In genomic region chrII:3786538-3786937, ce11 we compare ENCODE assay signal across 4 worm cellular contexts.
A peak's percentile ranks its signal among the peaks of the same experiment; 100 is the strongest.
TF ChIP-seq lines count a peak whose summit lies in the region.

No protein-coding gene starts in this region.

TF ChIP-seq in whole organism, L1 larva, 84 proteins besides CTCF, POLR2A, EP300 and RAD21 (continued from another document):
- no peak for TF ChIP-seq nhr-11 (tag; optimal IDR thresholded peaks at IDR 0.05; lab: Kevin White, UChicago)
- TF ChIP-seq efl-1 (optimal IDR thresholded peaks at IDR 0.05; lab: Kevin White, UChicago), result no peak
- TF ChIP-seq efl-1 (GFP tag; optimal IDR thresholded peaks at IDR 0.05 in 1 of 2; lab: Kevin White, UChicago), result peak in 1 of 2 experiments; percentile 84
- no peak for TF ChIP-seq unc-30 (tag; optimal IDR thresholded peaks at IDR 0.05; lab: Kevin White, UChicago)
- TF ChIP-seq unc-62 (GFP tag; optimal IDR thresholded peaks at IDR 0.05; lab: Kevin White, UChicago), result no peak
- TF ChIP-seq hpl-2 (GFP tag; optimal IDR thresholded peaks at IDR 0.05; lab: Kevin White, UChicago), result no peak
- TF ChIP-seq fkh-8 (tag; optimal IDR thresholded peaks at IDR 0.05; lab: Kevin White, UChicago), result peak; percentile 9
- no peak for TF ChIP-seq ceh-88 (GFP tag; IDR thresholded peaks at IDR 0.05; lab: Robert Waterston, UW)
- no peak for TF ChIP-seq sptf-1 (tag; optimal IDR thresholded peaks at IDR 0.05; lab: Kevin White, UChicago)
- TF ChIP-seq pqm-1 (tag; optimal IDR thresholded peaks at IDR 0.05; lab: Kevin White, UChicago), result peak; percentile 99
- peak in 1 of 2 experiments; percentile 58 for TF ChIP-seq lsy-2 (tag; optimal IDR thresholded peaks at IDR 0.05; lab: Kevin White, UChicago)
- peak; percentile 4 for TF ChIP-seq fos-1 (tag; optimal IDR thresholded peaks at IDR 0.05; lab: Kevin White, UChicago)
- peak; percentile 51 for TF ChIP-seq nhr-20 (tag; optimal IDR thresholded peaks at IDR 0.05; lab: Kevin White, UChicago)
- no peak for TF ChIP-seq dpl-1 (GFP tag; optimal IDR thresholded peaks at IDR 0.05; lab: Kevin White, UChicago)
- no peak for TF ChIP-seq blmp-1 (tag; optimal IDR thresholded peaks at IDR 0.05; lab: Kevin White, UChicago)
- peak; percentile 47 for TF ChIP-seq nhr-90 (tag; optimal IDR thresholded peaks at IDR 0.05; lab: Kevin White, UChicago; ENCODE audit: poor library complexity)
- no peak for TF ChIP-seq ceh-90 (tag; optimal IDR thresholded peaks at IDR 0.05; lab: Kevin White, UChicago)
- TF ChIP-seq lin-14 (GFP tag; optimal IDR thresholded peaks at IDR 0.05; lab: Kevin White, UChicago), result no peak
- peak; percentile 91 for TF ChIP-seq tlp-1 (tag; optimal IDR thresholded peaks at IDR 0.05; lab: Kevin White, UChicago)
- TF ChIP-seq dsc-1 (tag; optimal IDR thresholded peaks at IDR 0.05; lab: Kevin White, UChicago), result no peak
- TF ChIP-seq ztf-11 (tag; optimal IDR thresholded peaks at IDR 0.05; lab: Kevin White, UChicago), result no peak
- TF ChIP-seq elt-2 (tag; optimal IDR thresholded peaks at IDR 0.05; lab: Kevin White, UChicago), result peak; percentile 100
- no peak for TF ChIP-seq C34B4.2 (tag; optimal IDR thresholded peaks at IDR 0.05; lab: Kevin White, UChicago)
- TF ChIP-seq alr-1 (tag; optimal IDR thresholded peaks at IDR 0.05; lab: Kevin White, UChicago; ENCODE audit: borderline replicate concordance), result no peak

TF ChIP-seq in whole organism, L2 larva, 48 proteins besides CTCF, POLR2A, EP300 and RAD21 (continued from another document):
- TF ChIP-seq skn-1 (tag; optimal IDR thresholded peaks at IDR 0.05; lab: Kevin White, UChicago), result peak; percentile 93
- TF ChIP-seq ceh-16 (tag; optimal IDR thresholded peaks at IDR 0.05; lab: Kevin White, UChicago), result no peak
- TF ChIP-seq C34F6.9 (tag; optimal IDR thresholded peaks at IDR 0.05; lab: Kevin White, UChicago), result no peak
- TF ChIP-seq nhr-23 (tag; optimal IDR thresholded peaks at IDR 0.05; lab: Kevin White, UChicago), result no peak
- no peak for TF ChIP-seq nhr-10 (tag; optimal IDR thresholded peaks at IDR 0.05; lab: Kevin White, UChicago)
- no peak for TF ChIP-seq R02D3.7 (tag; optimal IDR thresholded peaks at IDR 0.05; lab: Kevin White, UChicago)
- TF ChIP-seq egl-27 (tag; optimal IDR thresholded peaks at IDR 0.05; lab: Kevin White, UChicago), result peak; percentile 80
- no peak for TF ChIP-seq lsy-2 (tag; optimal IDR thresholded peaks at IDR 0.05; lab: Kevin White, UChicago)
- no peak for TF ChIP-seq mbf-1 (tag; optimal IDR thresholded peaks at IDR 0.05; lab: Kevin White, UChicago)
- TF ChIP-seq nhr-25 (tag; optimal IDR thresholded peaks at IDR 0.05; lab: Kevin White, UChicago), result no peak
- no peak for TF ChIP-seq dmd-4 (tag; optimal IDR thresholded peaks at IDR 0.05; lab: Kevin White, UChicago)
- TF ChIP-seq mdl-1 (tag; optimal IDR thresholded peaks at IDR 0.05; lab: Kevin White, UChicago), result no peak
- TF ChIP-seq F13H6.1 (tag; optimal IDR thresholded peaks at IDR 0.05; lab: Kevin White, UChicago), result no peak
- peak; percentile 78 for TF ChIP-seq crh-2 (tag; optimal IDR thresholded peaks at IDR 0.05; lab: Kevin White, UChicago)
- no peak for TF ChIP-seq ztf-1 (GFP tag; conservative IDR thresholded peaks at IDR 0.05; lab: Robert Waterston, UW)
- no peak for TF ChIP-seq ztf-4 (tag; optimal IDR thresholded peaks at IDR 0.05; lab: Kevin White, UChicago)
- no peak for TF ChIP-seq nhr-77 (tag; optimal IDR thresholded peaks at IDR 0.05; lab: Kevin White, UChicago)

TF ChIP-seq in whole organism, L3 larva, 47 proteins besides CTCF, POLR2A, EP300 and RAD21 (continued from another document):
- TF ChIP-seq nhr-43 (tag; optimal IDR thresholded peaks at IDR 0.05; lab: Kevin White, UChicago; ENCODE audit: poor library complexity, severe bottlenecking) (no peak), nfya-1 (tag; optimal IDR thresholded peaks at IDR 0.05; lab: Kevin White, UChicago; ENCODE audit: insufficient read depth) (no peak), mml-1 (tag; optimal IDR thresholded peaks at IDR 0.05; lab: Kevin White, UChicago) (no peak)

TF ChIP-seq in whole organism, L4 larva, 104 proteins besides CTCF, POLR2A, EP300 and RAD21 (continued from another document):
- no peak for TF ChIP-seq D1046.2 (GFP tag; IDR thresholded peaks at IDR 0.05; lab: Robert Waterston, UW)
- TF ChIP-seq nhr-6 (tag; optimal IDR thresholded peaks at IDR 0.05; lab: Kevin White, UChicago), result peak; percentile 100
- no peak for TF ChIP-seq R02D3.7 (tag; optimal IDR thresholded peaks at IDR 0.05; lab: Kevin White, UChicago)
- TF ChIP-seq mxl-2 (GFP tag; conservative IDR thresholded peaks at IDR 0.05; lab: Robert Waterston, UW), result no peak
- TF ChIP-seq ceh-82 (tag; optimal IDR thresholded peaks at IDR 0.05; lab: Kevin White, UChicago), result no peak
- TF ChIP-seq nhr-25 (tag; optimal IDR thresholded peaks at IDR 0.05; lab: Kevin White, UChicago; ENCODE audit: borderline replicate concordance, insufficient read depth), result no peak
- no peak for TF ChIP-seq lin-39 (tag; optimal IDR thresholded peaks at IDR 0.05; lab: Kevin White, UChicago)
- TF ChIP-seq ceh-20 (GFP tag; IDR thresholded peaks at IDR 0.05; lab: Robert Waterston, UW), result peak; percentile 80
- no peak for TF ChIP-seq lsy-2 (tag; optimal IDR thresholded peaks at IDR 0.05; lab: Kevin White, UChicago)
- TF ChIP-seq ctbp-1 (GFP tag; IDR thresholded peaks at IDR 0.05; lab: Robert Waterston, UW), result no peak
- no peak for TF ChIP-seq aly-2 (tag; optimal IDR thresholded peaks at IDR 0.05; lab: Kevin White, UChicago)
- no peak for TF ChIP-seq set-16 (GFP tag; IDR thresholded peaks at IDR 0.05; lab: Robert Waterston, UW)
- TF ChIP-seq unc-130 (GFP tag; optimal IDR thresholded peaks at IDR 0.05; lab: Kevin White, UChicago), result no peak
- TF ChIP-seq php-3 (GFP tag; IDR thresholded peaks at IDR 0.05; lab: Robert Waterston, UW), result peak; percentile 100
- TF ChIP-seq nhr-102 (tag; optimal IDR thresholded peaks at IDR 0.05; lab: Kevin White, UChicago), result no peak
- TF ChIP-seq Y48G9A.11 (GFP tag; IDR thresholded peaks at IDR 0.05; lab: Robert Waterston, UW), result no peak
- TF ChIP-seq dve-1 (tag; optimal IDR thresholded peaks at IDR 0.05; lab: Kevin White, UChicago; ENCODE audit: insufficient read depth), result no peak
- peak in 1 of 2 experiments; percentile 53 for TF ChIP-seq mdl-1 (tag; optimal IDR thresholded peaks at IDR 0.05; lab: Kevin White, UChicago)
- TF ChIP-seq hlh-11 (tag; optimal IDR thresholded peaks at IDR 0.05; lab: Kevin White, UChicago), result peak; percentile 79
- peak; percentile 96 for TF ChIP-seq tra-1 (GFP tag; IDR thresholded peaks at IDR 0.05; lab: Robert Waterston, UW)
- TF ChIP-seq nhr-77 (tag; optimal IDR thresholded peaks at IDR 0.05; lab: Kevin White, UChicago), result peak; percentile 97
- TF ChIP-seq daf-16 (GFP tag; optimal IDR thresholded peaks at IDR 0.05; lab: Kevin White, UChicago), result peak in 1 of 2 experiments; percentile 23
- peak; percentile 96 for TF ChIP-seq daf-16 (tag; optimal IDR thresholded peaks at IDR 0.05; lab: Kevin White, UChicago)
- no peak for TF ChIP-seq madf-5 (GFP tag; IDR thresholded peaks at IDR 0.05; lab: Robert Waterston, UW)
- no peak for TF ChIP-seq saeg-2 (GFP tag; IDR thresholded peaks at IDR 0.05; lab: Robert Waterston, UW)
- TF ChIP-seq daf-8 (GFP tag; IDR thresholded peaks at IDR 0.05; lab: Robert Waterston, UW), result no peak
- no peak for TF ChIP-seq madf-9 (GFP tag; conservative IDR thresholded peaks at IDR 0.05; lab: Robert Waterston, UW)
- no peak for TF ChIP-seq ces-1 (GFP tag; optimal IDR thresholded peaks at IDR 0.05; lab: Kevin White, UChicago)
- TF ChIP-seq lin-38 (GFP tag; IDR thresholded peaks at IDR 0.05; lab: Robert Waterston, UW), result no peak
- TF ChIP-seq hif-1 (tag; optimal IDR thresholded peaks at IDR 0.05; lab: Kevin White, UChicago), result no peak
- TF ChIP-seq nhr-11 (tag; optimal IDR thresholded peaks at IDR 0.05; lab: Kevin White, UChicago), result no peak
- peak; percentile 100 for TF ChIP-seq pqm-1 (tag; optimal IDR thresholded peaks at IDR 0.05; lab: Kevin White, UChicago)
- TF ChIP-seq duxl-1 (tag; optimal IDR thresholded peaks at IDR 0.05; lab: Kevin White, UChicago; ENCODE audit: poor library complexity), result no peak
- TF ChIP-seq dmd-6 (GFP tag; IDR thresholded peaks at IDR 0.05; lab: Robert Waterston, UW), result peak; percentile 98
- peak; percentile 91 for TF ChIP-seq lin-1 (GFP tag; IDR thresholded peaks at IDR 0.05; lab: Robert Waterston, UW)
- TF ChIP-seq dmd-9 (GFP tag; IDR thresholded peaks at IDR 0.05; lab: Robert Waterston, UW), result no peak
- no peak for TF ChIP-seq snpc-1.2 (GFP tag; IDR thresholded peaks at IDR 0.05; lab: Robert Waterston, UW)
- TF ChIP-seq nhr-48 (tag; optimal IDR thresholded peaks at IDR 0.05; lab: Kevin White, UChicago), result no peak
- no peak for TF ChIP-seq egl-43 (GFP tag; IDR thresholded peaks at IDR 0.05; lab: Robert Waterston, UW)
- no peak for TF ChIP-seq skn-1 (tag; optimal IDR thresholded peaks at IDR 0.05; lab: Kevin White, UChicago)
- TF ChIP-seq mes-2 (tag; optimal IDR thresholded peaks at IDR 0.05; lab: Kevin White, UChicago; ENCODE audit: poor library complexity, severe bottlenecking), result no peak
- no peak for TF ChIP-seq lin-29 (GFP tag; IDR thresholded peaks at IDR 0.05; lab: Robert Waterston, UW)
- no peak for TF ChIP-seq tag-97 (GFP tag; IDR thresholded peaks at IDR 0.05; lab: Robert Waterston, UW)
- no peak for TF ChIP-seq lin-13 (GFP tag; optimal IDR thresholded peaks at IDR 0.05; lab: Kevin White, UChicago)
- no peak for TF ChIP-seq nhr-41 (GFP tag; IDR thresholded peaks at IDR 0.05; lab: Robert Waterston, UW)
- no peak for TF ChIP-seq mep-1 (tag; optimal IDR thresholded peaks at IDR 0.05; lab: Kevin White, UChicago)
- no peak for TF ChIP-seq sdz-12 (GFP tag; optimal IDR thresholded peaks at IDR 0.05; lab: Kevin White, UChicago)
- no peak for TF ChIP-seq daf-19 (GFP tag; conservative IDR thresholded peaks at IDR 0.05; lab: Robert Waterston, UW)
- TF ChIP-seq F26F4.8 (GFP tag; conservative IDR thresholded peaks at IDR 0.05; lab: Robert Waterston, UW), result no peak
- TF ChIP-seq nhr-237 (tag; optimal IDR thresholded peaks at IDR 0.05; lab: Kevin White, UChicago), result no peak
- TF ChIP-seq vab-7 (GFP tag; IDR thresholded peaks at IDR 0.05; lab: Robert Waterston, UW), result no peak
- TF ChIP-seq T26A8.4 (GFP tag; IDR thresholded peaks at IDR 0.05; lab: Robert Waterston, UW), result no peak
- no peak for TF ChIP-seq mdt-29 (GFP tag; IDR thresholded peaks at IDR 0.05; lab: Robert Waterston, UW)
- TF ChIP-seq aha-1 (tag; lab: Kevin White, UChicago), result no peak
- TF ChIP-seq spr-1 (tag; optimal IDR thresholded peaks at IDR 0.05; lab: Kevin White, UChicago), result no peak
- no peak for TF ChIP-seq snpc-4 (tag; optimal IDR thresholded peaks at IDR 0.05; lab: Kevin White, UChicago)
- no peak for TF ChIP-seq nhr-111 (GFP tag; optimal IDR thresholded peaks at IDR 0.05; lab: Kevin White, UChicago)
- TF ChIP-seq arid-1 (GFP tag; conservative IDR thresholded peaks at IDR 0.05; lab: Robert Waterston, UW), result no peak
- TF ChIP-seq F49E8.2 (tag; optimal IDR thresholded peaks at IDR 0.05; lab: Kevin White, UChicago; ENCODE audit: borderline replicate concordance), result no peak
- no peak for TF ChIP-seq nhr-76 (tag; optimal IDR thresholded peaks at IDR 0.05; lab: Kevin White, UChicago)
- no peak for TF ChIP-seq rbr-2 (tag; optimal IDR thresholded peaks at IDR 0.05; lab: Kevin White, UChicago)
- TF ChIP-seq nhr-42 (GFP tag; IDR thresholded peaks at IDR 0.05; lab: Robert Waterston, UW), result 0 out of 2 replicates have a peak, but pooled peaks have one; percentile 18
- TF ChIP-seq zfp-2 (tag; optimal IDR thresholded peaks at IDR 0.05; lab: Kevin White, UChicago), result no peak
- no peak for TF ChIP-seq egl-27 (tag; optimal IDR thresholded peaks at IDR 0.05; lab: Kevin White, UChicago)
- no peak for TF ChIP-seq nhr-10 (tag; optimal IDR thresholded peaks at IDR 0.05; lab: Kevin White, UChicago)
- no peak for TF ChIP-seq jun-1 (tag; optimal IDR thresholded peaks at IDR 0.05; lab: Kevin White, UChicago)
- TF ChIP-seq mxl-3 (GFP tag; optimal IDR thresholded peaks at IDR 0.05; lab: Kevin White, UChicago), result peak; percentile 50
- no peak for TF ChIP-seq fkh-10 (GFP tag; optimal IDR thresholded peaks at IDR 0.05; lab: Kevin White, UChicago)
- no peak for TF ChIP-seq spr-3 (GFP tag; optimal IDR thresholded peaks at IDR 0.05; lab: Kevin White, UChicago)
- TF ChIP-seq zip-11 (GFP tag; IDR thresholded peaks at IDR 0.05; lab: Robert Waterston, UW), result no peak
- TF ChIP-seq nhr-28 (tag; optimal IDR thresholded peaks at IDR 0.05; lab: Kevin White, UChicago), result peak; percentile 98
- no peak for TF ChIP-seq ceh-32 (tag; optimal IDR thresholded peaks at IDR 0.05; lab: Kevin White, UChicago; ENCODE audit: poor library complexity)
- no peak for TF ChIP-seq ZK546.5 (tag; optimal IDR thresholded peaks at IDR 0.05; lab: Kevin White, UChicago)
- TF ChIP-seq lim-7 (GFP tag; IDR thresholded peaks at IDR 0.05; lab: Robert Waterston, UW), result no peak
- no peak for TF ChIP-seq ceh-28 (tag; optimal IDR thresholded peaks at IDR 0.05; lab: Kevin White, UChicago)
- no peak for TF ChIP-seq Y75B8A.6 (GFP tag; IDR thresholded peaks at IDR 0.05; lab: Robert Waterston, UW)
- no peak for TF ChIP-seq Y5F2A.4 (GFP tag; optimal IDR thresholded peaks at IDR 0.05; lab: Kevin White, UChicago)
- TF ChIP-seq F10B5.3 (tag; optimal IDR thresholded peaks at IDR 0.05; lab: Kevin White, UChicago), result no peak
- no peak for TF ChIP-seq ceh-62 (tag; optimal IDR thresholded peaks at IDR 0.05; lab: Kevin White, UChicago)
- no peak for TF ChIP-seq gei-8 (GFP tag; optimal IDR thresholded peaks at IDR 0.05; lab: Kevin White, UChicago)
- TF ChIP-seq F37D6.2 (tag; optimal IDR thresholded peaks at IDR 0.05; lab: Kevin White, UChicago), result no peak
- no peak for TF ChIP-seq lir-3 (tag; optimal IDR thresholded peaks at IDR 0.05; lab: Kevin White, UChicago)
- TF ChIP-seq hlh-30 (tag; optimal IDR thresholded peaks at IDR 0.05; lab: Kevin White, UChicago; ENCODE audit: insufficient read depth), result no peak
- peak; percentile 21 for TF ChIP-seq cey-2 (tag; optimal IDR thresholded peaks at IDR 0.05; lab: Kevin White, UChicago; ENCODE audit: borderline replicate concordance, insufficient read depth)
- TF ChIP-seq ZK337.2 (GFP tag; IDR thresholded peaks at IDR 0.05; lab: Robert Waterston, UW), result no peak
- no peak for TF ChIP-seq daf-12 (tag; optimal IDR thresholded peaks at IDR 0.05; lab: Kevin White, UChicago)
- peak; percentile 70 to 98 for TF ChIP-seq unc-62 (GFP tag; optimal IDR thresholded peaks at IDR 0.05 in 1 of 2; lab: Kevin White, UChicago)
- no peak for TF ChIP-seq unc-62 (tag; optimal IDR thresholded peaks at IDR 0.05; lab: Kevin White, UChicago)
- TF ChIP-seq attf-4 (tag; optimal IDR thresholded peaks at IDR 0.05; lab: Kevin White, UChicago), result no peak
